Fruit fly (Drosophila melanogaster) S2 (cell line): Measurements from ENCODE around the gene SNF4Agamma.

ENCODE experiments used
- CG8478 ChIP-seq: fragments of >200 bp; optimal IDR thresholded peaks from 2 replicates; lab custom pipeline; 2018
- CTCF ChIP-seq, 2 experiments: fragments of >200 bp; optimal IDR thresholded peaks; 2 replicates each; lab custom pipeline; 2018

dm6 chr3R:21156572-21157480 is 16.3 kb downstream of the SNF4Agamma start:
- TF ChIP-seq CTCF (optimal IDR thresholded peaks at IDR 0.05; lab: Kevin White, UChicago) = no peak
- no peak for TF ChIP-seq CG8478 (lab: Kevin White, UChicago)
